Worm (Caenorhabditis elegans) whole organism, L2 larva: Measurements from ENCODE around the gene ZK688.11.

ENCODE experiments used
- ZK546.5 ChIP-seq: sonication (generic microtip); optimal IDR thresholded peaks from 2 replicates; lab custom pipeline; 2017; ENCODE audit warnings: missing biosample characterization, missing genetic modification characterization
- ama-1 ChIP-seq: fragments of 150-350 bp; optimal IDR thresholded peaks from 2 replicates; lab custom pipeline; 2018; ENCODE audit warnings: inconsistent platforms
- ceh-82 ChIP-seq: fragments of 150-350 bp; optimal IDR thresholded peaks from 2 replicates; lab custom pipeline; 2014; ENCODE audit warnings: missing biosample characterization, missing genetic modification characterization
- lin-39 ChIP-seq: fragments of 150-350 bp; optimal IDR thresholded peaks from 2 replicates; lab custom pipeline; 2014; ENCODE audit warnings: missing biosample characterization, missing genetic modification reagents, missing genetic modification characterization
- lsy-2 ChIP-seq, 2 experiments: fragments of 150-350 bp in 1 of 2; sonication (generic microtip) in 1 of 2; optimal IDR thresholded peaks; 2 replicates each; lab custom pipeline; 2014 to 2017; ENCODE audit warnings: missing biosample characterization in 2 of 2, missing genetic modification characterization in 2 of 2
- nhr-11 ChIP-seq: fragments of 150-350 bp; optimal IDR thresholded peaks from 2 replicates; lab custom pipeline; 2014; ENCODE audit warnings: missing biosample characterization, missing genetic modification characterization
- nhr-237 ChIP-seq: fragments of 150-350 bp; optimal IDR thresholded peaks from 2 replicates; lab custom pipeline; 2014; ENCODE audit warnings: missing biosample characterization, missing genetic modification characterization
- sem-4 ChIP-seq: fragments of 150-350 bp; optimal IDR thresholded peaks from 2 replicates; lab custom pipeline; 2014; ENCODE audit warnings: missing biosample characterization, missing genetic modification reagents, missing genetic modification characterization
- snpc-4 ChIP-seq: fragments of 150-350 bp; optimal IDR thresholded peaks from 2 replicates; lab custom pipeline; 2014; ENCODE audit warnings: missing biosample characterization, missing genetic modification characterization
- unc-39 ChIP-seq: fragments of 150-350 bp; optimal IDR thresholded peaks from 2 replicates; lab custom pipeline; 2014; ENCODE audit warnings: missing biosample characterization, missing genetic modification characterization
- unc-62 ChIP-seq: fragments of 150-350 bp; optimal IDR thresholded peaks from 2 replicates; lab custom pipeline; 2014; ENCODE audit warnings: missing biosample characterization, missing genetic modification reagents, missing genetic modification characterization

- TF ChIP-seq nhr-237, result no peak
- no peak for TF ChIP-seq lsy-2 (tag; optimal IDR thresholded peaks at IDR 0.05; lab: Kevin White, UChicago)
- TF ChIP-seq nhr-11, result no peak
- TF ChIP-seq unc-39 (tag; lab: Kevin White, UChicago), result no peak
- TF ChIP-seq ama-1 (lab: Kevin White, UChicago), result no peak
- no peak for TF ChIP-seq lin-39
- TF ChIP-seq unc-62 (GFP tag; lab: Kevin White, UChicago), result no peak
- no peak for TF ChIP-seq snpc-4 (tag; lab: Kevin White, UChicago)
- no peak for TF ChIP-seq ZK546.5
- no peak for TF ChIP-seq ceh-82 (tag; lab: Kevin White, UChicago)
- no peak for TF ChIP-seq sem-4 (tag; lab: Kevin White, UChicago)
These were observed 37.4 kb upstream of the ZK688.11 start, which contains the start of gene C29E4.17 for ce11 chrIII:7922207-7922606.
